Worm (Caenorhabditis elegans): ENCODE data around the gene C50E10.1.

DNA sequence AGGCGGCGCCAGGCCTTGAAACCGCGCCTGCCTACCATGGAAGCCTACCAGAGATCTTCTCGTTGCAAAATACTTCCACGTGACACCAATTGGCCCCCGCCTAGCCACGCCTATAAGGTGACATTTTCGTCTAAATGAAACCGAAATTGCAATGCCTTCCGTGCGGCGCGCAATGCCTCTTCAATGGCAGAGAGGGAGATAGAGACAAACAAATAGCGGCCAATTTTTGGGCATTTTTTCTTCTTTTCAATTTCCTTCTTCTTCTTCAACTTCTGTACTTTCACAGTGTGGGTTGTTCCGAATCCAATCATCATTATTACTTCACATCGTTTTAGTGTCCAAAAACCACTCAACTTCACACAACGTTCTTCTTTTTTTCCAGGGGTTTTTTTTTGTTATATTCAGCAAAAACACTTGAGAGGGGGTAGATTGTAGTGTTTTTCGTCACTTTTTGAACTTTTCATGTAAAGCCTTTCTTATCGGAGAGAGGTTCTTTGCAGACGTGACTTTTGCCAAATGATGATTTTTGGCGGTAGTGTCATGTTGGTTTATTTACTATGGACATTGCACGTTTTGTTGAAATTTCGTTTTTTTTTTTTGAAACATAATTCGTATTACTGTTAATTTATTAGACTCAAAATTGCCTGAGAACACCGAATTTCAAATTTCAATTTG lies 41.0 kb downstream of the C50E10.1 start:
- TF ChIP-seq ceh-19 (GFP tag; optimal IDR thresholded peaks at IDR 0.05) = no peak
- no peak for TF ChIP-seq ama-1 (optimal IDR thresholded peaks at IDR 0.05)
- TF ChIP-seq tbx-2 (tag; optimal IDR thresholded peaks at IDR 0.05) = no peak
- no peak for TF ChIP-seq hlh-8 (tag; optimal IDR thresholded peaks at IDR 0.05)
- no peak for TF ChIP-seq pha-4 (tag; optimal IDR thresholded peaks at IDR 0.05)
- TF ChIP-seq ceh-9 (tag; optimal IDR thresholded peaks at IDR 0.05) = no peak
